Fruit fly (Drosophila melanogaster): ENCODE measurements around the gene CG46457.

Gene CG46457

dm6 chr3R:13529256-13529655 is at the start of gene CG46457:
Gene CG46457 (minus strand): TSS chr3R:13529356.
- TF ChIP-seq usp (GFP tag; optimal IDR thresholded peaks at IDR 0.05): no peak
- TF ChIP-seq EcR (GFP tag; optimal IDR thresholded peaks at IDR 0.05): no peak
- TF ChIP-seq psq (optimal IDR thresholded peaks at IDR 0.05): no peak
- TF ChIP-seq pan (optimal IDR thresholded peaks at IDR 0.05): no peak
- no peak for TF ChIP-seq CG8478 (optimal IDR thresholded peaks at IDR 0.05)
- TF ChIP-seq Dll (optimal IDR thresholded peaks at IDR 0.05): no peak

- no peak for TF ChIP-seq psq (optimal IDR thresholded peaks at IDR 0.05)
- no peak for TF ChIP-seq Dll (optimal IDR thresholded peaks at IDR 0.05)
- TF ChIP-seq EcR (GFP tag; optimal IDR thresholded peaks at IDR 0.05): no peak
- TF ChIP-seq usp (GFP tag; optimal IDR thresholded peaks at IDR 0.05): no peak
- TF ChIP-seq CG8478 (optimal IDR thresholded peaks at IDR 0.05): no peak
- TF ChIP-seq pan (optimal IDR thresholded peaks at IDR 0.05): no peak
Measured at dm6 chr3R:13553875-13554399, 24.8 kb upstream of the CG46457 start.

dm6 chr3R:13553152-13553874 is 24.2 kb upstream of the CG46457 start:
- no peak for TF ChIP-seq EcR (GFP tag; optimal IDR thresholded peaks at IDR 0.05)
- TF ChIP-seq Dll (optimal IDR thresholded peaks at IDR 0.05): no peak
- no peak for TF ChIP-seq pan (optimal IDR thresholded peaks at IDR 0.05)
- no peak for TF ChIP-seq usp (GFP tag; optimal IDR thresholded peaks at IDR 0.05)
- no peak for TF ChIP-seq CG8478 (optimal IDR thresholded peaks at IDR 0.05)
- TF ChIP-seq psq (optimal IDR thresholded peaks at IDR 0.05): no peak

- TF ChIP-seq usp (GFP tag; optimal IDR thresholded peaks at IDR 0.05): no peak
- no peak for TF ChIP-seq Dll (optimal IDR thresholded peaks at IDR 0.05)
- no peak for TF ChIP-seq EcR (GFP tag; optimal IDR thresholded peaks at IDR 0.05)
- TF ChIP-seq psq (optimal IDR thresholded peaks at IDR 0.05): no peak
- TF ChIP-seq pan (optimal IDR thresholded peaks at IDR 0.05): no peak
- TF ChIP-seq CG8478 (optimal IDR thresholded peaks at IDR 0.05): no peak
Measured at dm6 chr3R:13549515-13549914, 20.4 kb upstream of the CG46457 start.

- TF ChIP-seq CG8478 (optimal IDR thresholded peaks at IDR 0.05) (no peak), Dll (optimal IDR thresholded peaks at IDR 0.05) (no peak), psq (optimal IDR thresholded peaks at IDR 0.05) (no peak), pan (optimal IDR thresholded peaks at IDR 0.05) (no peak), EcR (GFP tag; optimal IDR thresholded peaks at IDR 0.05) (no peak), usp (GFP tag; optimal IDR thresholded peaks at IDR 0.05) (no peak)
Measured at dm6 chr3R:13548441-13548818, 19.3 kb upstream of the CG46457 start.

- no peak for TF ChIP-seq CG8478 (optimal IDR thresholded peaks at IDR 0.05)
- TF ChIP-seq EcR (GFP tag; optimal IDR thresholded peaks at IDR 0.05): no peak
- no peak for TF ChIP-seq psq (optimal IDR thresholded peaks at IDR 0.05)
- TF ChIP-seq Dll (optimal IDR thresholded peaks at IDR 0.05): no peak
- TF ChIP-seq pan (optimal IDR thresholded peaks at IDR 0.05): no peak
- no peak for TF ChIP-seq usp (GFP tag; optimal IDR thresholded peaks at IDR 0.05)
Measured at dm6 chr3R:13547729-13548440, 18.7 kb upstream of the CG46457 start.

- no peak for TF ChIP-seq EcR (GFP tag; optimal IDR thresholded peaks at IDR 0.05)
Measured at dm6 chr3R:13545300-13545699, 16.1 kb upstream of the CG46457 start, which contains the start of gene CG31337. Gene CG31337 (minus strand): TSS chr3R:13545400.

dm6 chr3R:13538723-13539269 is 9.6 kb upstream of the CG46457 start:
- no peak for TF ChIP-seq pan (optimal IDR thresholded peaks at IDR 0.05)
- no peak for TF ChIP-seq CG8478 (optimal IDR thresholded peaks at IDR 0.05)
- TF ChIP-seq EcR (GFP tag; optimal IDR thresholded peaks at IDR 0.05): no peak
- no peak for TF ChIP-seq Dll (optimal IDR thresholded peaks at IDR 0.05)
- no peak for TF ChIP-seq usp (GFP tag; optimal IDR thresholded peaks at IDR 0.05)
- no peak for TF ChIP-seq psq (optimal IDR thresholded peaks at IDR 0.05)

dm6 chr3R:13526638-13527037 is 2.5 kb downstream of the CG46457 start:
- TF ChIP-seq EcR (GFP tag; optimal IDR thresholded peaks at IDR 0.05) (no peak), CG8478 (optimal IDR thresholded peaks at IDR 0.05) (no peak), usp (GFP tag; optimal IDR thresholded peaks at IDR 0.05) (no peak), pan (optimal IDR thresholded peaks at IDR 0.05) (no peak), Dll (optimal IDR thresholded peaks at IDR 0.05) (no peak), psq (optimal IDR thresholded peaks at IDR 0.05) (no peak)

dm6 chr3R:13525986-13526385 is 3.2 kb downstream of the CG46457 start:
- TF ChIP-seq usp (GFP tag; optimal IDR thresholded peaks at IDR 0.05) (no peak), EcR (GFP tag; optimal IDR thresholded peaks at IDR 0.05) (no peak), Dll (optimal IDR thresholded peaks at IDR 0.05) (no peak), psq (optimal IDR thresholded peaks at IDR 0.05) (no peak), CG8478 (optimal IDR thresholded peaks at IDR 0.05) (no peak), pan (optimal IDR thresholded peaks at IDR 0.05) (no peak)

dm6 chr3R:13524672-13525071 is 4.5 kb downstream of the CG46457 start:
- TF ChIP-seq psq (optimal IDR thresholded peaks at IDR 0.05): no peak
- TF ChIP-seq CG8478 (optimal IDR thresholded peaks at IDR 0.05): no peak
- no peak for TF ChIP-seq EcR (GFP tag; optimal IDR thresholded peaks at IDR 0.05)
- no peak for TF ChIP-seq usp (GFP tag; optimal IDR thresholded peaks at IDR 0.05)
- TF ChIP-seq pan (optimal IDR thresholded peaks at IDR 0.05): no peak
- no peak for TF ChIP-seq Dll (optimal IDR thresholded peaks at IDR 0.05)

dm6 chr3R:13523435-13523834 is 5.7 kb downstream of the CG46457 start, which contains the start of gene CG12538:
Gene CG12538 (minus strand): TSS chr3R:13523535.
- TF ChIP-seq psq (optimal IDR thresholded peaks at IDR 0.05) (no peak), EcR (GFP tag; optimal IDR thresholded peaks at IDR 0.05) (no peak), usp (GFP tag; optimal IDR thresholded peaks at IDR 0.05) (no peak), pan (optimal IDR thresholded peaks at IDR 0.05) (no peak), Dll (optimal IDR thresholded peaks at IDR 0.05) (no peak), CG8478 (optimal IDR thresholded peaks at IDR 0.05) (no peak)
